In genomic region chr3R:31596071-31596883, dm6 we compare ENCODE assay signal across 1 fruit fly cellular context.
A peak's percentile ranks its signal among the peaks of the same experiment; 100 is the strongest.
TF ChIP-seq lines count a peak whose summit lies in the region.

TSS of gene RpL6 (minus strand) at chr3R:31596204.

TF ChIP-seq in whole organism, embryonic, 481 proteins besides CTCF, POLR2A, EP300 and RAD21 (continued from another document and continues in another):
- TF ChIP-seq ase (GFP tag; IDR thresholded peaks at IDR 0.05; lab: Robert Waterston, UW) (no peak), sqz (GFP tag; optimal IDR thresholded peaks at IDR 0.05; lab: Kevin White, UChicago) (no peak), Dp (GFP tag; optimal IDR thresholded peaks at IDR 0.05; lab: Kevin White, UChicago) (peak; percentile 62), CG4730 (GFP tag; IDR thresholded peaks at IDR 0.05; lab: Robert Waterston, UW) (no peak), Xbp1 (GFP tag; optimal IDR thresholded peaks at IDR 0.05; lab: Kevin White, UChicago) (no peak), dimm (GFP tag; IDR thresholded peaks at IDR 0.05; lab: Robert Waterston, UW) (no peak), amos (GFP tag; IDR thresholded peaks at IDR 0.05; lab: Robert Waterston, UW; ENCODE audit: partially characterized antibody) (peak; percentile 73; the same call in 1 of the 2 replicates), CG8290 (GFP tag; optimal IDR thresholded peaks at IDR 0.05; lab: Kevin White, UChicago) (peak; percentile 34), CG8290 (tag; optimal IDR thresholded peaks at IDR 0.05; lab: Kevin White, UChicago) (peak in 1 of 2 experiments; percentile 45), CG2199 (GFP tag; IDR thresholded peaks at IDR 0.05; lab: Robert Waterston, UW) (no peak), CG11560 (tag; IDR thresholded peaks at IDR 0.05; lab: Robert Waterston, UW) (no peak), CG2120 (GFP tag; optimal IDR thresholded peaks at IDR 0.05; lab: Kevin White, UChicago) (peak; percentile 9), Nf-YA (GFP tag; IDR thresholded peaks at IDR 0.05; lab: Robert Waterston, UW) (no peak), Antp (GFP tag; optimal IDR thresholded peaks at IDR 0.05; lab: Kevin White, UChicago) (no peak), nom (GFP tag; optimal IDR thresholded peaks at IDR 0.05; lab: Kevin White, UChicago) (peak; percentile 49), Mes4 (GFP tag; optimal IDR thresholded peaks at IDR 0.05; lab: Kevin White, UChicago) (no peak), CG16863 (GFP tag; optimal IDR thresholded peaks at IDR 0.05; lab: Kevin White, UChicago) (no peak), tna (GFP tag; IDR thresholded peaks at IDR 0.05; lab: Robert Waterston, UW; ENCODE audit: partially characterized antibody) (no peak; the same call in 1 of the 2 replicates), CG16779 (GFP tag; IDR thresholded peaks at IDR 0.05; lab: Robert Waterston, UW) (no peak), CG12104 (GFP tag; optimal IDR thresholded peaks at IDR 0.05; lab: Kevin White, UChicago) (no peak), CG17359 (tag; optimal IDR thresholded peaks at IDR 0.05; lab: Kevin White, UChicago) (no peak), CG1792 (GFP tag; optimal IDR thresholded peaks at IDR 0.05; lab: Kevin White, UChicago) (no peak), slbo (GFP tag; IDR thresholded peaks at IDR 0.05; lab: Robert Waterston, UW) (no peak), CG7271 (tag; optimal IDR thresholded peaks at IDR 0.05; lab: Kevin White, UChicago) (peak; percentile 34), sug (tag; optimal IDR thresholded peaks at IDR 0.05; lab: Kevin White, UChicago) (peak; percentile 1), CG11723 (GFP tag; optimal IDR thresholded peaks at IDR 0.05; lab: Kevin White, UChicago) (no peak), CrebB (tag; optimal IDR thresholded peaks at IDR 0.05; lab: Kevin White, UChicago) (peak; percentile 36), bsh (GFP tag; optimal IDR thresholded peaks at IDR 0.05; lab: Kevin White, UChicago) (no peak), Spps (tag; optimal IDR thresholded peaks at IDR 0.05; lab: Kevin White, UChicago) (no peak), CG10366 (GFP tag; IDR thresholded peaks at IDR 0.05; lab: Robert Waterston, UW) (no peak), CG12299 (tag; optimal IDR thresholded peaks at IDR 0.05; lab: Kevin White, UChicago) (peak; percentile 28), sd (tag; optimal IDR thresholded peaks at IDR 0.05; lab: Kevin White, UChicago) (peak; percentile 57), CG4328 (GFP tag; optimal IDR thresholded peaks at IDR 0.05; lab: Kevin White, UChicago) (peak; percentile 12), Adf1 (GFP tag; IDR thresholded peaks at IDR 0.05; lab: Robert Waterston, UW) (no peak), CG17186 (GFP tag; optimal IDR thresholded peaks at IDR 0.05; lab: Kevin White, UChicago) (peak; percentile 36), CG6791 (GFP tag; IDR thresholded peaks at IDR 0.05; lab: Robert Waterston, UW; ENCODE audit: partially characterized antibody) (peak; percentile 84), HLH3B (GFP tag; IDR thresholded peaks at IDR 0.05; lab: Robert Waterston, UW) (peak; percentile 13; the same call in 1 of the 2 replicates), CG13123 (GFP tag; optimal IDR thresholded peaks at IDR 0.05; lab: Kevin White, UChicago) (no peak), C15 (GFP tag; IDR thresholded peaks at IDR 0.05; lab: Robert Waterston, UW) (no peak), CG10431 (GFP tag; optimal IDR thresholded peaks at IDR 0.05; lab: Kevin White, UChicago) (no peak), CG10321 (GFP tag; IDR thresholded peaks at IDR 0.05; lab: Robert Waterston, UW) (no peak), CG2202 (tag; optimal IDR thresholded peaks at IDR 0.05; lab: Kevin White, UChicago) (no peak), kah (GFP tag; optimal IDR thresholded peaks at IDR 0.05; lab: Kevin White, UChicago) (peak; percentile 20), Sin3A (optimal IDR thresholded peaks at IDR 0.05; lab: Kevin White, UChicago) (no peak), CG34376 (GFP tag; optimal IDR thresholded peaks at IDR 0.05; lab: Kevin White, UChicago) (peak; percentile 38), sens-2 (GFP tag; IDR thresholded peaks at IDR 0.05; lab: Robert Waterston, UW) (no peak), gro (GFP tag; optimal IDR thresholded peaks at IDR 0.05; lab: Kevin White, UChicago) (no peak), Tbp (GFP tag; optimal IDR thresholded peaks at IDR 0.05; lab: Kevin White, UChicago) (no peak), CG17612 (GFP tag; IDR thresholded peaks at IDR 0.05; lab: Robert Waterston, UW) (no peak), CG2129 (GFP tag; IDR thresholded peaks at IDR 0.05; lab: Robert Waterston, UW; ENCODE audit: partially characterized antibody) (peak; percentile 41; the same call in 1 of the 2 replicates), lilli (GFP tag; optimal IDR thresholded peaks at IDR 0.05; lab: Kevin White, UChicago) (peak; percentile 40), Stat92E (GFP tag; optimal IDR thresholded peaks at IDR 0.05; lab: Kevin White, UChicago) (peak in 1 of 3 experiments; percentile 49), CG10209 (GFP tag; optimal IDR thresholded peaks at IDR 0.05; lab: Kevin White, UChicago) (no peak), CG11247 (GFP tag; IDR thresholded peaks at IDR 0.05; lab: Robert Waterston, UW) (0 out of 2 replicates have a peak, but pooled peaks have one; percentile 36), CG17361 (GFP tag; IDR thresholded peaks at IDR 0.05; lab: Robert Waterston, UW) (peak; percentile 52; the same call in 2 of the 3 replicates), Hmx (GFP tag; optimal IDR thresholded peaks at IDR 0.05; lab: Kevin White, UChicago) (no peak), Doc3 (GFP tag; IDR thresholded peaks at IDR 0.05; lab: Robert Waterston, UW; ENCODE audit: partially characterized antibody) (peak; percentile 72), Doc2 (GFP tag; IDR thresholded peaks at IDR 0.05; lab: Robert Waterston, UW) (no peak), pho (GFP tag; optimal IDR thresholded peaks at IDR 0.05; lab: Kevin White, UChicago) (peak; percentile 25), CG9797 (GFP tag; optimal IDR thresholded peaks at IDR 0.05; lab: Kevin White, UChicago) (peak; percentile 91), CG3847 (GFP tag; IDR thresholded peaks at IDR 0.05; lab: Robert Waterston, UW) (peak; percentile 31; the same call in 1 of the 2 replicates), Scr (GFP tag; IDR thresholded peaks at IDR 0.05; lab: Robert Waterston, UW; ENCODE audit: partially characterized antibody) (peak; percentile 83), toy (GFP tag; IDR thresholded peaks at IDR 0.05; lab: Robert Waterston, UW) (no peak), crol (GFP tag; IDR thresholded peaks at IDR 0.05; lab: Robert Waterston, UW) (no peak), ash1 (GFP tag; optimal IDR thresholded peaks at IDR 0.05; lab: Kevin White, UChicago) (no peak), gsb (GFP tag; IDR thresholded peaks at IDR 0.05; lab: Robert Waterston, UW) (no peak), CG14667 (GFP tag; IDR thresholded peaks at IDR 0.05; lab: Robert Waterston, UW) (no peak), p53 (GFP tag; optimal IDR thresholded peaks at IDR 0.05; lab: Kevin White, UChicago) (no peak), CG17829 (tag; optimal IDR thresholded peaks at IDR 0.05; lab: Kevin White, UChicago) (peak; percentile 60), CG13775 (GFP tag; optimal IDR thresholded peaks at IDR 0.05; lab: Kevin White, UChicago) (peak; percentile 31), zen2 (GFP tag; IDR thresholded peaks at IDR 0.05; lab: Robert Waterston, UW; ENCODE audit: partially characterized antibody) (peak; percentile 37; the same call in 1 of the 3 replicates), chinmo (GFP tag; IDR thresholded peaks at IDR 0.05; lab: Robert Waterston, UW; ENCODE audit: partially characterized antibody) (peak; percentile 79; the same call in 2 of the 4 replicates), dmrt99B (tag; optimal IDR thresholded peaks at IDR 0.05; lab: Kevin White, UChicago) (no peak), Abd-B (GFP tag; optimal IDR thresholded peaks at IDR 0.05; lab: Kevin White, UChicago) (no peak), Ada2b (GFP tag; IDR thresholded peaks at IDR 0.05; lab: Robert Waterston, UW) (no peak), CG3726 (GFP tag; IDR thresholded peaks at IDR 0.05; lab: Robert Waterston, UW) (no peak), CG11093 (GFP tag; IDR thresholded peaks at IDR 0.05; lab: Robert Waterston, UW) (no peak), Mad (GFP tag; optimal IDR thresholded peaks at IDR 0.05; lab: Kevin White, UChicago) (no peak), Awh (GFP tag; IDR thresholded peaks at IDR 0.05; lab: Robert Waterston, UW) (no peak), CG18476 (GFP tag; optimal IDR thresholded peaks at IDR 0.05; lab: Kevin White, UChicago) (no peak), bowl (GFP tag; IDR thresholded peaks at IDR 0.05; lab: Robert Waterston, UW) (no peak), CG6175 (GFP tag; IDR thresholded peaks at IDR 0.05; lab: Robert Waterston, UW) (no peak), CG2712 (tag; optimal IDR thresholded peaks at IDR 0.05; lab: Kevin White, UChicago) (peak; percentile 53), Mrtf (GFP tag; IDR thresholded peaks at IDR 0.05; lab: Robert Waterston, UW) (no peak), Gug (GFP tag; IDR thresholded peaks at IDR 0.05; lab: Robert Waterston, UW) (no peak), CG2678 (tag; optimal IDR thresholded peaks at IDR 0.05; lab: Kevin White, UChicago) (peak; percentile 25), CG18599 (GFP tag; optimal IDR thresholded peaks at IDR 0.05; lab: Kevin White, UChicago) (peak; percentile 38), esg (GFP tag; conservative IDR thresholded peaks at IDR 0.05; lab: Robert Waterston, UW) (no peak), ara (GFP tag; IDR thresholded peaks at IDR 0.05; lab: Robert Waterston, UW) (no peak), HLHmδ (GFP tag; optimal IDR thresholded peaks at IDR 0.05; lab: Kevin White, UChicago) (peak; percentile 55), tgo (GFP tag; IDR thresholded peaks at IDR 0.05; lab: Robert Waterston, UW) (no peak), so (GFP tag; IDR thresholded peaks at IDR 0.05; lab: Robert Waterston, UW) (0 out of 3 replicates have a peak, but pooled peaks have one; percentile 11), kni (GFP tag; optimal IDR thresholded peaks at IDR 0.05; lab: Kevin White, UChicago) (no peak), oc (tag; optimal IDR thresholded peaks at IDR 0.05; lab: Kevin White, UChicago) (no peak), D19B (GFP tag; optimal IDR thresholded peaks at IDR 0.05; lab: Kevin White, UChicago) (no peak), bbx (GFP tag; IDR thresholded peaks at IDR 0.05; lab: Robert Waterston, UW; ENCODE audit: partially characterized antibody) (peak; percentile 72), B-H1 (GFP tag; IDR thresholded peaks at IDR 0.05; lab: Robert Waterston, UW) (no peak), CG31365 (tag; optimal IDR thresholded peaks at IDR 0.05; lab: Kevin White, UChicago) (peak; percentile 6), jumu (GFP tag; optimal IDR thresholded peaks at IDR 0.05; lab: Kevin White, UChicago) (no peak), CG14441 (GFP tag; IDR thresholded peaks at IDR 0.05; lab: Robert Waterston, UW) (peak; percentile 34; the same call in 1 of the 2 replicates), cas (GFP tag; IDR thresholded peaks at IDR 0.05; lab: Robert Waterston, UW) (no peak), fd96Cb (tag; optimal IDR thresholded peaks at IDR 0.05; lab: Kevin White, UChicago) (no peak), CG15514 (GFP tag; optimal IDR thresholded peaks at IDR 0.05; lab: Kevin White, UChicago) (peak; percentile 80), CG12071 (GFP tag; optimal IDR thresholded peaks at IDR 0.05; lab: Kevin White, UChicago) (no peak), Poxn (GFP tag; IDR thresholded peaks at IDR 0.05; lab: Robert Waterston, UW) (no peak), CG4404 (GFP tag; IDR thresholded peaks at IDR 0.05; lab: Robert Waterston, UW) (no peak), CG3281 (GFP tag; optimal IDR thresholded peaks at IDR 0.05; lab: Kevin White, UChicago) (peak; percentile 27), Aef1 (GFP tag; IDR thresholded peaks at IDR 0.05; lab: Robert Waterston, UW) (no peak), NC2α (GFP tag; optimal IDR thresholded peaks at IDR 0.05; lab: Kevin White, UChicago) (no peak), CG14965 (GFP tag; optimal IDR thresholded peaks at IDR 0.05; lab: Kevin White, UChicago; ENCODE audit: borderline replicate concordance) (no peak), schlank (tag; optimal IDR thresholded peaks at IDR 0.05; lab: Kevin White, UChicago) (no peak), gcm (GFP tag; optimal IDR thresholded peaks at IDR 0.05; lab: Kevin White, UChicago) (no peak), Bteb2 (GFP tag; optimal IDR thresholded peaks at IDR 0.05; lab: Kevin White, UChicago) (no peak), Ets65A (GFP tag; lab: Kevin White, UChicago) (peak; percentile 64), ftz-f1 (GFP tag; optimal IDR thresholded peaks at IDR 0.05; lab: Kevin White, UChicago) (peak; percentile 66), CG2116 (GFP tag; optimal IDR thresholded peaks at IDR 0.05; lab: Kevin White, UChicago) (peak; percentile 99), ci (GFP tag; IDR thresholded peaks at IDR 0.05; lab: Robert Waterston, UW) (no peak), bab2 (GFP tag; optimal IDR thresholded peaks at IDR 0.05; lab: Kevin White, UChicago) (no peak), pita (GFP tag; optimal IDR thresholded peaks at IDR 0.05; lab: Kevin White, UChicago) (no peak), CG16813 (GFP tag; IDR thresholded peaks at IDR 0.05; lab: Robert Waterston, UW; ENCODE audit: partially characterized antibody) (peak; percentile 82), D19A (tag; optimal IDR thresholded peaks at IDR 0.05; lab: Kevin White, UChicago) (no peak), CG30020 (tag; optimal IDR thresholded peaks at IDR 0.05; lab: Kevin White, UChicago) (peak; percentile 70), CG4854 (GFP tag; optimal IDR thresholded peaks at IDR 0.05; lab: Kevin White, UChicago) (no peak), B-H2 (GFP tag; optimal IDR thresholded peaks at IDR 0.05; lab: Kevin White, UChicago) (peak; percentile 30), Camta (GFP tag; optimal IDR thresholded peaks at IDR 0.05; lab: Kevin White, UChicago) (peak; percentile 15), cwo (GFP tag; optimal IDR thresholded peaks at IDR 0.05; lab: Kevin White, UChicago) (peak; percentile 59), Ssrp (tag; optimal IDR thresholded peaks at IDR 0.05; lab: Kevin White, UChicago) (no peak), Opbp (GFP tag; IDR thresholded peaks at IDR 0.05; lab: Robert Waterston, UW; ENCODE audit: partially characterized antibody) (peak; percentile 63; the same call in 1 of the 3 replicates), CG10462 (GFP tag; optimal IDR thresholded peaks at IDR 0.05; lab: Kevin White, UChicago) (no peak), nmo (GFP tag; optimal IDR thresholded peaks at IDR 0.05; lab: Kevin White, UChicago) (peak; percentile 58), CG6854 (GFP tag; optimal IDR thresholded peaks at IDR 0.05; lab: Kevin White, UChicago) (no peak), CG9215 (GFP tag; IDR thresholded peaks at IDR 0.05; lab: Robert Waterston, UW) (no peak), CG8281 (tag; optimal IDR thresholded peaks at IDR 0.05; lab: Kevin White, UChicago) (no peak)
